Worm (Caenorhabditis elegans) whole organism, L2 larva: ENCODE results near the gene ncx-5.

Experiments
- Y55F3AM.14 ChIP-seq: fragments of 200-800 bp; sonication (Bioruptor generic); optimal IDR thresholded peaks from 2 replicates; lab custom pipeline; 2018; ENCODE audit warnings: mild to moderate bottlenecking, missing genetic modification characterization, missing compliant biosample characterization
- alr-1 ChIP-seq: fragments of 150-350 bp; optimal IDR thresholded peaks from 2 replicates; lab custom pipeline; 2014; ENCODE audit warnings: missing biosample characterization, missing genetic modification characterization
- blmp-1 ChIP-seq: sonication (generic microtip); optimal IDR thresholded peaks from 2 replicates; lab custom pipeline; 2017; ENCODE audit warnings: missing genetic modification characterization, mild to moderate bottlenecking, missing compliant biosample characterization, antibody characterized with exemption, moderate library complexity; ENCODE audit not compliant: insufficient read depth
- dmd-4 ChIP-seq: sonication (generic microtip); optimal IDR thresholded peaks from 2 replicates; lab custom pipeline; 2017; ENCODE audit warnings: missing biosample characterization, missing genetic modification characterization
- lsy-2 ChIP-seq, 2 experiments: fragments of 150-350 bp in 1 of 2; sonication (generic microtip) in 1 of 2; optimal IDR thresholded peaks; 2 replicates each; lab custom pipeline; 2014 to 2017; ENCODE audit warnings: missing biosample characterization in 2 of 2, missing genetic modification characterization in 2 of 2

ce11 chrV:10462066-10462465 lies 27.8 kb downstream of the ncx-5 start, which contains the start of gene chw-1:
- no peak for TF ChIP-seq blmp-1 (tag; lab: Kevin White, UChicago)
- TF ChIP-seq lsy-2 (tag; optimal IDR thresholded peaks at IDR 0.05; lab: Kevin White, UChicago): no peak
- no peak for TF ChIP-seq dmd-4 (tag; lab: Kevin White, UChicago)
- TF ChIP-seq alr-1 (tag; lab: Kevin White, UChicago): no peak
- no peak for TF ChIP-seq Y55F3AM.14
